Fruit fly (Drosophila melanogaster) whole organism, embryonic: ENCODE results near the gene CG31122.

Source experiments
- Abd-B ChIP-seq: fragments of 200-800 bp; sonication (Bioruptor generic); optimal IDR thresholded peaks from 2 replicates; lab custom pipeline; 2018; ENCODE audit warnings: missing biosample characterization, mild to moderate bottlenecking, missing genetic modification characterization, moderate library complexity
- B-H2 ChIP-seq: fragments of 200-800 bp; sonication (Bioruptor generic); optimal IDR thresholded peaks from 2 replicates; lab custom pipeline; 2018; ENCODE audit warnings: missing biosample characterization, mild to moderate bottlenecking, missing genetic modification characterization
- Bgb ChIP-seq: fragments of 200-800 bp; sonication (Bioruptor generic); IDR thresholded peaks from 2 replicates; pipeline ENCODE4 v1.3.6; 2022; ENCODE audit warnings: missing biosample characterization, missing genetic modification characterization; ENCODE audit not compliant: partially characterized antibody
- CG10321 ChIP-seq: fragments of 200-800 bp; sonication (Bioruptor generic); IDR thresholded peaks from 2 replicates; pipeline ENCODE4 v1.3.6; 2022; ENCODE audit warnings: missing biosample characterization, missing genetic modification characterization
- CG11695 ChIP-seq: fragments of 200-800 bp; sonication (Bioruptor generic); IDR thresholded peaks from 3 replicates; pipeline ENCODE4 v1.3.6; 2022; ENCODE audit warnings: missing biosample characterization, missing genetic modification characterization
- CG12071 ChIP-seq: fragments of 200-800 bp; sonication (Bioruptor generic); optimal IDR thresholded peaks from 3 replicates; lab custom pipeline; 2018; ENCODE audit warnings: missing biosample characterization, mild to moderate bottlenecking, missing genetic modification characterization
- CG12155 ChIP-seq: fragments of 200-800 bp; sonication (Bioruptor generic); optimal IDR thresholded peaks from 3 replicates; lab custom pipeline; 2016; ENCODE audit warnings: missing biosample characterization, missing genetic modification characterization
- CG1233 ChIP-seq: fragments of 200-800 bp; sonication (Bioruptor generic); optimal IDR thresholded peaks from 4 replicates; lab custom pipeline; 2018; ENCODE audit warnings: missing biosample characterization, mild to moderate bottlenecking, missing genetic modification characterization
- CG12659 ChIP-seq: fragments of 200-800 bp; sonication (Bioruptor generic); optimal IDR thresholded peaks from 3 replicates; lab custom pipeline; 2017; ENCODE audit warnings: mild to moderate bottlenecking, missing biosample characterization, missing genetic modification reagents, missing genetic modification characterization
- CG12744 ChIP-seq: fragments of 200-800 bp; sonication (Bioruptor generic); optimal IDR thresholded peaks from 2 replicates; lab custom pipeline; 2016; ENCODE audit warnings: missing biosample characterization, missing genetic modification characterization
- CG12942 ChIP-seq: fragments of 200-800 bp; sonication (Bioruptor generic); optimal IDR thresholded peaks from 3 replicates; lab custom pipeline; 2016; ENCODE audit warnings: missing biosample characterization, missing genetic modification characterization
- CG18764 ChIP-seq: fragments of 200-800 bp; sonication (Bioruptor generic); optimal IDR thresholded peaks from 3 replicates; lab custom pipeline; 2016; ENCODE audit warnings: missing biosample characterization, missing genetic modification characterization
- CG2199 ChIP-seq: fragments of 200-800 bp; sonication (Bioruptor generic); IDR thresholded peaks from 3 replicates; pipeline ENCODE4 v1.3.6; 2022; ENCODE audit warnings: missing biosample characterization, missing genetic modification characterization
- CG2202 ChIP-seq: fragments of 200-800 bp; sonication (Bioruptor generic); optimal IDR thresholded peaks from 2 replicates; lab custom pipeline; 2018; ENCODE audit warnings: missing biosample characterization, mild to moderate bottlenecking, missing genetic modification characterization
- CG3281 ChIP-seq: fragments of 200-800 bp; sonication (Bioruptor generic); optimal IDR thresholded peaks from 3 replicates; lab custom pipeline; 2017; ENCODE audit warnings: missing biosample characterization, mild to moderate bottlenecking, missing genetic modification characterization
- CG34376 ChIP-seq: fragments of 200-800 bp; sonication (Bioruptor generic); optimal IDR thresholded peaks from 2 replicates; lab custom pipeline; 2018; ENCODE audit warnings: missing biosample characterization, mild to moderate bottlenecking, missing genetic modification characterization
- CG4282 ChIP-seq: fragments of 200-800 bp; sonication (Bioruptor generic); optimal IDR thresholded peaks from 2 replicates; lab custom pipeline; 2016; ENCODE audit warnings: missing biosample characterization, missing genetic modification characterization
- CG4360 ChIP-seq: fragments of 200-800 bp; sonication (Bioruptor generic); IDR thresholded peaks from 2 replicates; pipeline ENCODE4 v1.3.6; 2022; ENCODE audit warnings: missing biosample characterization, missing genetic modification characterization
- CG6689 ChIP-seq: fragments of 200-800 bp; sonication (Bioruptor generic); IDR thresholded peaks from 2 replicates; pipeline ENCODE4 v1.3.6; 2022; ENCODE audit warnings: missing biosample characterization, missing genetic modification characterization
- CG9876 ChIP-seq: fragments of 200-800 bp; sonication (Bioruptor generic); optimal IDR thresholded peaks from 2 replicates; lab custom pipeline; 2016; ENCODE audit warnings: missing biosample characterization, missing genetic modification characterization
- CG9932 ChIP-seq: fragments of 200-800 bp; sonication (Bioruptor generic); IDR thresholded peaks from 2 replicates; pipeline ENCODE4 v1.3.6; 2022; ENCODE audit warnings: missing biosample characterization, missing genetic modification characterization
- CTCF ChIP-seq: fragments of 200-800 bp; sonication (Bioruptor generic); optimal IDR thresholded peaks from 2 replicates; lab custom pipeline; 2017; ENCODE audit warnings: missing biosample characterization, mild to moderate bottlenecking, missing genetic modification characterization, moderate library complexity
- Dref ChIP-seq: fragments of 200-800 bp; sonication (Bioruptor generic); IDR thresholded peaks from 2 replicates; pipeline ENCODE4 v1.3.6; 2022; ENCODE audit warnings: missing biosample characterization, missing genetic modification characterization
- HHEX ChIP-seq: fragments of 200-800 bp; sonication (Bioruptor generic); optimal IDR thresholded peaks from 3 replicates; lab custom pipeline; 2017; ENCODE audit warnings: missing biosample characterization, mild to moderate bottlenecking, missing genetic modification characterization, missing genetic modification reagents
- HLH54F ChIP-seq: fragments of 200-800 bp; sonication (Bioruptor generic); optimal IDR thresholded peaks from 3 replicates; lab custom pipeline; 2016; ENCODE audit warnings: missing biosample characterization, missing genetic modification characterization
- Hr78 ChIP-seq, 2 experiments: fragments of 200-800 bp in 1 of 2; fragments of >200 bp in 1 of 2; sonication (Bioruptor generic) in 1 of 2; optimal IDR thresholded peaks; 2 replicates each; lab custom pipeline; 2017 to 2019; ENCODE audit warnings: missing biosample characterization in 2 of 2, missing genetic modification characterization in 2 of 2, mild to moderate bottlenecking in 1 of 2, moderate library complexity in 1 of 2
- Mad ChIP-seq: fragments of 200-800 bp; sonication (Bioruptor generic); optimal IDR thresholded peaks from 2 replicates; lab custom pipeline; 2016; ENCODE audit warnings: missing biosample characterization, missing genetic modification characterization
- Med ChIP-seq: fragments of 200-800 bp; sonication (Bioruptor generic); peaks from one replicate; lab custom pipeline; 2016; ENCODE audit warnings: missing biosample characterization, missing genetic modification characterization, mild to moderate bottlenecking, inconsistent platforms, moderate library complexity
- Meics ChIP-seq: fragments of 200-800 bp; sonication (Bioruptor generic); optimal IDR thresholded peaks from 2 replicates; lab custom pipeline; 2017; ENCODE audit warnings: missing biosample characterization, mild to moderate bottlenecking, missing genetic modification characterization
- Nf-YC ChIP-seq: fragments of 200-800 bp; optimal IDR thresholded peaks from 3 replicates; lab custom pipeline; 2019; ENCODE audit warnings: missing biosample characterization, mild to moderate bottlenecking, missing genetic modification characterization, moderate library complexity
- Scr ChIP-seq: fragments of 200-800 bp; sonication (Bioruptor generic); IDR thresholded peaks from 2 replicates; pipeline ENCODE4 v1.3.6; 2022; ENCODE audit warnings: missing biosample characterization, missing genetic modification characterization; ENCODE audit not compliant: partially characterized antibody
- Six4 ChIP-seq: fragments of 200-800 bp; sonication (Bioruptor generic); optimal IDR thresholded peaks from 2 replicates; lab custom pipeline; 2016; ENCODE audit warnings: missing biosample characterization, missing genetic modification characterization
- Sry-δ ChIP-seq: fragments of 200-800 bp; sonication (Bioruptor generic); optimal IDR thresholded peaks from 2 replicates; lab custom pipeline; 2016; ENCODE audit warnings: missing biosample characterization, missing genetic modification characterization
- bab2 ChIP-seq: fragments of 200-800 bp; sonication (Bioruptor generic); optimal IDR thresholded peaks from 2 replicates; lab custom pipeline; 2016; ENCODE audit warnings: missing biosample characterization, missing genetic modification characterization
- dimm ChIP-seq: fragments of 200-800 bp; sonication (Bioruptor generic); IDR thresholded peaks from 2 replicates; pipeline ENCODE4 v1.3.6; 2022; ENCODE audit warnings: missing biosample characterization, missing genetic modification characterization
- dm ChIP-seq: fragments of 200-800 bp; sonication (Bioruptor generic); optimal IDR thresholded peaks from 3 replicates; lab custom pipeline; 2016; ENCODE audit warnings: missing biosample characterization, missing genetic modification characterization
- dpn ChIP-seq, 2 experiments: fragments of 200-800 bp; sonication (Bioruptor generic); optimal IDR thresholded peaks; 3 replicates each; lab custom pipeline; 2016; ENCODE audit warnings: missing biosample characterization in 2 of 2, missing genetic modification characterization in 2 of 2
- emc ChIP-seq: fragments of 200-800 bp; sonication (Bioruptor generic); optimal IDR thresholded peaks from 2 replicates; lab custom pipeline; 2016; ENCODE audit warnings: missing biosample characterization, missing genetic modification characterization
- fd64A ChIP-seq: fragments of 200-800 bp; sonication (Bioruptor generic); optimal IDR thresholded peaks from 3 replicates; lab custom pipeline; 2018; ENCODE audit warnings: missing biosample characterization, mild to moderate bottlenecking, missing genetic modification characterization
- fru ChIP-seq: fragments of >200 bp; optimal IDR thresholded peaks from 2 replicates; lab custom pipeline; 2017
- jigr1 ChIP-seq: fragments of 200-800 bp; sonication (Bioruptor generic); IDR thresholded peaks from 3 replicates; pipeline ENCODE4 v1.3.6; 2022; ENCODE audit warnings: missing biosample characterization, missing genetic modification characterization
- lov ChIP-seq, 2 experiments: fragments of 200-800 bp in 1 of 2; fragments of >200 bp in 1 of 2; sonication (Bioruptor generic) in 1 of 2; IDR thresholded peaks in 1 of 2; optimal IDR thresholded peaks in 1 of 2; 2 replicates in 1 of 2; 3 replicates in 1 of 2; pipeline versions ENCODE4 v1.3.6 to Lab custom; 2017 to 2022; ENCODE audit warnings: missing biosample characterization in 1 of 2, missing genetic modification characterization in 1 of 2
- mam ChIP-seq: fragments of 200-800 bp; sonication (Bioruptor generic); optimal IDR thresholded peaks from 3 replicates; lab custom pipeline; 2016; ENCODE audit warnings: missing biosample characterization, missing genetic modification characterization
- nerfin-1 ChIP-seq: fragments of 200-800 bp; sonication (Bioruptor generic); optimal IDR thresholded peaks from 3 replicates; lab custom pipeline; 2019; ENCODE audit warnings: missing biosample characterization, mild to moderate bottlenecking, missing genetic modification characterization, moderate library complexity
- nerfin-2 ChIP-seq: fragments of 200-800 bp; sonication (Bioruptor generic); IDR thresholded peaks from 2 replicates; pipeline ENCODE4 v1.3.6; 2022; ENCODE audit warnings: missing biosample characterization, missing genetic modification characterization; ENCODE audit not compliant: partially characterized antibody
- oc ChIP-seq: fragments of 200-800 bp; sonication (Bioruptor generic); optimal IDR thresholded peaks from 2 replicates; lab custom pipeline; 2018; ENCODE audit warnings: missing biosample characterization, mild to moderate bottlenecking, missing genetic modification characterization, moderate library complexity
- pros ChIP-seq: fragments of 200-800 bp; sonication (Bioruptor generic); optimal IDR thresholded peaks from 3 replicates; lab custom pipeline; 2019; ENCODE audit warnings: missing biosample characterization, mild to moderate bottlenecking, missing genetic modification characterization, moderate library complexity
- repo ChIP-seq: fragments of 200-800 bp; sonication (Bioruptor generic); optimal IDR thresholded peaks from 2 replicates; lab custom pipeline; 2016; ENCODE audit warnings: missing biosample characterization, missing genetic modification characterization
- zf30C ChIP-seq: fragments of 200-800 bp; sonication (Bioruptor generic); optimal IDR thresholded peaks from 3 replicates; lab custom pipeline; 2018; ENCODE audit warnings: missing biosample characterization, mild to moderate bottlenecking, missing genetic modification characterization

Gene CG31122

DNA sequence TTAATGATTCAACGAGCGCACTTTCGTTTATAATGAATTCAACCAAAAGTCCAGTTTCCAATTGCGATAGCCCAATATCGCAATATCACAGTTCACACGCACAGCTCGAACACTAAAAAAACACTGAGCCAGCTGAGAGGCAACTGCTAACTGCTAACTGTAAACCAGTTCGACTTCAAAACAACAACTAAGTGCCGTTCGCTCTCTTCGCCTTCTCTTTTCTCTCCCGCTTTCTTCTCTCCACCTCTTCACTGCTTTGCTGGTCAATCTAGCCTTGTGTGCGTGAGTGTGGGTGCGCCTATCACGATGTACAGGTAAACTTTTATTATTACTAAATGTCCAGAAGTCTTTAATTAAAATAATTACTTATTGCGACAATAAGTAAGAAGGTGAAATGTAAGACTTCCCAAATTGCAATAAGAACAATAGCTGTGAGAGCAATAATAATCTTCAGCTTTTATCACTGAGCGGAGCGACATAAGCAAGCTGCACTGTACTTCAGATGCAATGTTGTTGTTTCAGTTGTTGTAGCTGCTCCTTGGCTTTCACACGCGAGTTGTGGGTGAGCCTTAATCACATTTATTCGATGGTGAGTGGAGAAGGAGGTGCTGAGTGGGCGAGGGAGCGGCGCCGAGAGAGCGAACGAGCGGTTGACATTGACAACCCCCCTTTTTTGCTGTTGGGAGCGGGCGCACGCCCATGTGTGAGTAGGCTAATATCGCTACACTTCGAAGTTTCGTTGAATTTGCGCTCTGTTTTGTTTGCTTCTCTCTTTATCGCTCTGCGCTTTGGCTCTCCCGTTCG is 15.7 kb downstream of the CG31122 start, which contains the start of gene Vti1b (continued):
- TF ChIP-seq fru (no peak), CG1233 (GFP tag; lab: Kevin White, UChicago) (peak; percentile 91), HHEX (GFP tag; lab: Kevin White, UChicago) (peak; percentile 94), Six4 (peak; percentile 94), Abd-B (GFP tag; lab: Kevin White, UChicago) (peak; percentile 91), repo (peak; percentile 75), pros (peak; percentile 95), emc (GFP tag; lab: Kevin White, UChicago) (peak; percentile 87), mam (GFP tag; lab: Kevin White, UChicago) (peak; percentile 89), Mad (GFP tag; lab: Kevin White, UChicago) (peak; percentile 95), CG12659 (GFP tag; lab: Kevin White, UChicago) (peak; percentile 93), CG3281 (GFP tag; lab: Kevin White, UChicago) (peak; percentile 91), CG2202 (tag; lab: Kevin White, UChicago) (peak; percentile 94), Nf-YC (tag; lab: Kevin White, UChicago) (peak; percentile 76), lov (optimal IDR thresholded peaks at IDR 0.05; lab: Kevin White, UChicago) (no peak), lov (GFP tag; IDR thresholded peaks at IDR 0.05; lab: Robert Waterston, UW) (peak; percentile 77; the same call in 1 of the 3 replicates), CG11695 (GFP tag; lab: Robert Waterston, UW) (peak; percentile 91), CG2199 (GFP tag; lab: Robert Waterston, UW) (peak; percentile 71), CG12942 (GFP tag; lab: Kevin White, UChicago) (peak; percentile 90), CG6689 (GFP tag; lab: Robert Waterston, UW) (peak; percentile 93), CG18764 (GFP tag; lab: Kevin White, UChicago) (peak; percentile 79), Hr78 (GFP tag; optimal IDR thresholded peaks at IDR 0.05; lab: Kevin White, UChicago) (peak in 1 of 2 experiments; percentile 89), jigr1 (GFP tag; lab: Robert Waterston, UW) (peak; percentile 87), Meics (GFP tag; lab: Kevin White, UChicago) (peak; percentile 92), fd64A (peak; percentile 86), CG4282 (GFP tag; lab: Kevin White, UChicago) (peak; percentile 74), CG9876 (GFP tag; lab: Kevin White, UChicago) (peak; percentile 85), bab2 (peak; percentile 97), dimm (GFP tag; lab: Robert Waterston, UW) (peak; percentile 81), nerfin-2 (GFP tag; lab: Robert Waterston, UW) (no peak), dpn (GFP tag; optimal IDR thresholded peaks at IDR 0.05; lab: Kevin White, UChicago) (peak; percentile 84 to 96), CG34376 (peak; percentile 56), CG9932 (GFP tag; lab: Robert Waterston, UW) (peak; percentile 92), Med (GFP tag; lab: Kevin White, UChicago) (peak; percentile 98), CG12071 (GFP tag; lab: Kevin White, UChicago) (peak; percentile 83), B-H2 (GFP tag; lab: Kevin White, UChicago) (peak; percentile 42), Sry-δ (GFP tag; lab: Kevin White, UChicago) (peak; percentile 63), Dref (peak; percentile 24; the same call in 1 of the 2 replicates), Bgb (0 out of 2 replicates have a peak, but pooled peaks have one; percentile 17), CTCF (GFP tag; lab: Kevin White, UChicago) (peak; percentile 52), CG4360 (GFP tag; lab: Robert Waterston, UW) (peak; percentile 82), CG10321 (peak; percentile 51; the same call in 1 of the 2 replicates), HLH54F (GFP tag; lab: Kevin White, UChicago) (peak; percentile 92), dm (GFP tag; lab: Kevin White, UChicago) (peak; percentile 93), nerfin-1 (tag; lab: Kevin White, UChicago) (peak; percentile 89), Scr (GFP tag; lab: Robert Waterston, UW) (no peak), CG12155 (GFP tag; lab: Kevin White, UChicago) (peak; percentile 92), CG12744 (GFP tag; lab: Kevin White, UChicago) (peak; percentile 90), zf30C (no peak), oc (tag; lab: Kevin White, UChicago) (peak; percentile 98)
